Worm (Caenorhabditis elegans) whole organism, early embryonic: Measurements from ENCODE around the gene zip-7.

Experiments used
- B0310.2 ChIP-seq: sonication (generic microtip); optimal IDR thresholded peaks from 2 replicates; lab custom pipeline; 2016; ENCODE audit warnings: mild to moderate bottlenecking, missing genetic modification characterization, missing compliant biosample characterization
- F13C5.2 ChIP-seq: sonication (generic microtip); optimal IDR thresholded peaks from 2 replicates; lab custom pipeline; 2017; ENCODE audit warnings: mild to moderate bottlenecking, missing genetic modification characterization, inconsistent platforms, missing compliant biosample characterization
- aly-1 ChIP-seq: sonication (generic microtip); optimal IDR thresholded peaks from 2 replicates; lab custom pipeline; 2016; ENCODE audit warnings: missing genetic modification characterization, missing compliant biosample characterization
- ama-1 ChIP-seq: fragments of 150-350 bp; optimal IDR thresholded peaks from 2 replicates; lab custom pipeline; 2014
- ceh-36 ChIP-seq: sonication (generic microtip); optimal IDR thresholded peaks from 2 replicates; lab custom pipeline; 2016; ENCODE audit warnings: missing genetic modification characterization, inconsistent platforms, missing compliant biosample characterization
- flt-1 ChIP-seq: fragments of 200-800 bp; sonication (Bioruptor generic); IDR thresholded peaks from 2 replicates; pipeline ENCODE4 v1.3.6; 2022; ENCODE audit warnings: missing genetic modification characterization, missing compliant biosample characterization
- hmg-4 ChIP-seq: fragments of 200-800 bp; sonication (Bioruptor generic); optimal IDR thresholded peaks from 2 replicates; lab custom pipeline; 2018; ENCODE audit warnings: mild to moderate bottlenecking, missing genetic modification characterization, missing compliant biosample characterization
- scrt-1 ChIP-seq: fragments of 200-800 bp; sonication (Bioruptor generic); IDR thresholded peaks from 2 replicates; pipeline ENCODE4 v1.3.6; 2022; ENCODE audit warnings: missing genetic modification characterization, missing compliant biosample characterization
- tbx-11 ChIP-seq: fragments of 200-800 bp; sonication (Bioruptor generic); IDR thresholded peaks from 2 replicates; pipeline ENCODE4 v1.3.6; 2022; ENCODE audit warnings: missing genetic modification characterization, missing compliant biosample characterization
- tbx-37 ChIP-seq: fragments of 200-800 bp; sonication (Bioruptor generic); conservative IDR thresholded peaks from 2 replicates; pipeline ENCODE4 v1.3.6; 2022; ENCODE audit warnings: missing genetic modification reagents, missing genetic modification characterization, missing compliant biosample characterization
- tra-4 ChIP-seq: sonication (generic microtip); optimal IDR thresholded peaks from 2 replicates; lab custom pipeline; 2017; ENCODE audit warnings: missing genetic modification characterization, missing compliant biosample characterization

- TF ChIP-seq flt-1 (GFP tag; lab: Robert Waterston, UW) = no peak
- TF ChIP-seq ama-1 (lab: Kevin White, UChicago) = no peak
- TF ChIP-seq tbx-11 (GFP tag; lab: Robert Waterston, UW) = no peak
- TF ChIP-seq tbx-37 (GFP tag; lab: Robert Waterston, UW) = no peak
- TF ChIP-seq aly-1 (tag; lab: Kevin White, UChicago) = no peak
- TF ChIP-seq hmg-4 (GFP tag; lab: Kevin White, UChicago) = no peak
- no peak for TF ChIP-seq tra-4
- no peak for TF ChIP-seq B0310.2 (tag; lab: Kevin White, UChicago)
- TF ChIP-seq scrt-1 (GFP tag; lab: Robert Waterston, UW) = no peak
- no peak for TF ChIP-seq F13C5.2 (tag; lab: Kevin White, UChicago)
- no peak for TF ChIP-seq ceh-36 (tag; lab: Kevin White, UChicago)
These were observed 20.6 kb upstream of the zip-7 start, which contains the start of gene Y51H4A.5 for ce11 chrIV:16526038-16526437.
